Fruit fly (Drosophila melanogaster) whole organism, embryonic: ENCODE measurements around the gene CG13962.

Source experiments
- Abd-B ChIP-seq: fragments of 200-800 bp; sonication (Bioruptor generic); optimal IDR thresholded peaks from 2 replicates; lab custom pipeline; 2018; ENCODE audit warnings: missing biosample characterization, mild to moderate bottlenecking, missing genetic modification characterization, moderate library complexity
- Asciz ChIP-seq: fragments of 200-800 bp; sonication (Bioruptor generic); optimal IDR thresholded peaks from 2 replicates; lab custom pipeline; 2017; ENCODE audit warnings: missing biosample characterization, mild to moderate bottlenecking, missing genetic modification characterization, missing genetic modification reagents
- CG11504 ChIP-seq: fragments of 200-800 bp; sonication (Bioruptor generic); optimal IDR thresholded peaks from 3 replicates; lab custom pipeline; 2019; ENCODE audit warnings: missing biosample characterization, mild to moderate bottlenecking, missing genetic modification characterization, moderate library complexity
- CG12942 ChIP-seq: fragments of 200-800 bp; sonication (Bioruptor generic); optimal IDR thresholded peaks from 3 replicates; lab custom pipeline; 2016; ENCODE audit warnings: missing biosample characterization, missing genetic modification characterization
- CG15601 ChIP-seq: fragments of 200-800 bp; sonication (Bioruptor generic); optimal IDR thresholded peaks from 3 replicates; lab custom pipeline; 2019; ENCODE audit warnings: missing biosample characterization, mild to moderate bottlenecking, missing genetic modification characterization, moderate library complexity
- CG17385 ChIP-seq: fragments of 200-800 bp; sonication (Bioruptor generic); optimal IDR thresholded peaks from 3 replicates; lab custom pipeline; 2018; ENCODE audit warnings: missing biosample characterization, mild to moderate bottlenecking, missing genetic modification characterization
- CG17802 ChIP-seq: fragments of 200-800 bp; sonication (Bioruptor generic); optimal IDR thresholded peaks from 2 replicates; lab custom pipeline; 2018; ENCODE audit warnings: missing biosample characterization, mild to moderate bottlenecking, missing genetic modification characterization, moderate library complexity
- CG18764 ChIP-seq: fragments of 200-800 bp; sonication (Bioruptor generic); optimal IDR thresholded peaks from 3 replicates; lab custom pipeline; 2016; ENCODE audit warnings: missing biosample characterization, missing genetic modification characterization
- CG2116 ChIP-seq: fragments of 200-800 bp; sonication (Bioruptor generic); optimal IDR thresholded peaks from 3 replicates; lab custom pipeline; 2018; ENCODE audit warnings: missing biosample characterization, mild to moderate bottlenecking, missing genetic modification characterization
- CG34376 ChIP-seq: fragments of 200-800 bp; sonication (Bioruptor generic); optimal IDR thresholded peaks from 2 replicates; lab custom pipeline; 2018; ENCODE audit warnings: missing biosample characterization, mild to moderate bottlenecking, missing genetic modification characterization
- CG4404 ChIP-seq: fragments of 200-800 bp; sonication (Bioruptor generic); IDR thresholded peaks from 2 replicates; pipeline ENCODE4 v1.3.6; 2022; ENCODE audit warnings: missing biosample characterization, missing genetic modification characterization
- CG6765 ChIP-seq: fragments of 200-800 bp; sonication (Bioruptor generic); optimal IDR thresholded peaks from 3 replicates; lab custom pipeline; 2017; ENCODE audit warnings: missing biosample characterization, mild to moderate bottlenecking, missing genetic modification characterization
- CG7745 ChIP-seq: fragments of 200-800 bp; sonication (Bioruptor generic); optimal IDR thresholded peaks from 2 replicates; lab custom pipeline; 2018; ENCODE audit warnings: missing biosample characterization, mild to moderate bottlenecking, missing genetic modification characterization, moderate library complexity
- CG9797 ChIP-seq: fragments of 200-800 bp; sonication (Bioruptor generic); optimal IDR thresholded peaks from 3 replicates; lab custom pipeline; 2018; ENCODE audit warnings: missing biosample characterization, mild to moderate bottlenecking, missing genetic modification characterization
- Dad ChIP-seq: fragments of 200-800 bp; sonication (Bioruptor generic); optimal IDR thresholded peaks from 3 replicates; lab custom pipeline; 2016; ENCODE audit warnings: missing biosample characterization, missing genetic modification characterization
- Dfd ChIP-seq, 2 experiments: fragments of >200 bp; optimal IDR thresholded peaks; 2 replicates each; lab custom pipeline; 2017; ENCODE audit warnings: missing biosample characterization in 2 of 2, missing genetic modification characterization in 2 of 2
- Dip2 ChIP-seq: fragments of 200-800 bp; sonication (Bioruptor generic); IDR thresholded peaks from 2 replicates; pipeline ENCODE4 v1.3.6; 2022; ENCODE audit warnings: missing biosample characterization, missing genetic modification characterization
- Doc3 ChIP-seq: fragments of 200-800 bp; sonication (Bioruptor generic); IDR thresholded peaks from 3 replicates; pipeline ENCODE4 v1.3.6; 2022; ENCODE audit warnings: missing biosample characterization, missing genetic modification characterization; ENCODE audit not compliant: partially characterized antibody
- E2f2 ChIP-seq: fragments of 200-800 bp; sonication (Bioruptor generic); IDR thresholded peaks from 2 replicates; pipeline ENCODE4 v1.3.6; 2022; ENCODE audit warnings: missing biosample characterization, missing genetic modification characterization
- Gsc ChIP-seq: fragments of 200-800 bp; sonication (Bioruptor generic); IDR thresholded peaks from 2 replicates; pipeline ENCODE4 v1.3.6; 2022; ENCODE audit warnings: missing biosample characterization, missing genetic modification characterization
- Gug ChIP-seq: fragments of 200-800 bp; sonication (Bioruptor generic); IDR thresholded peaks from 4 replicates; pipeline ENCODE4 v1.3.6; 2022; ENCODE audit warnings: missing biosample characterization, missing genetic modification characterization
- Hr3 ChIP-seq: fragments of 200-800 bp; sonication (Bioruptor generic); optimal IDR thresholded peaks from 3 replicates; lab custom pipeline; 2016; ENCODE audit warnings: missing biosample characterization, missing genetic modification characterization
- Nf-YB ChIP-seq: fragments of 200-800 bp; sonication (Bioruptor generic); optimal IDR thresholded peaks from 3 replicates; lab custom pipeline; 2019; ENCODE audit warnings: missing biosample characterization, mild to moderate bottlenecking, missing genetic modification characterization, moderate library complexity
- Opbp ChIP-seq: fragments of 200-800 bp; sonication (Bioruptor generic); IDR thresholded peaks from 3 replicates; pipeline ENCODE4 v1.3.6; 2022; ENCODE audit warnings: missing biosample characterization, missing genetic modification characterization; ENCODE audit not compliant: partially characterized antibody
- Ptx1 ChIP-seq: fragments of 200-800 bp; sonication (Bioruptor generic); IDR thresholded peaks from 2 replicates; pipeline ENCODE4 v1.3.6; 2022; ENCODE audit warnings: missing biosample characterization, missing genetic modification characterization
- Spps ChIP-seq: fragments of 200-800 bp; sonication (Bioruptor generic); optimal IDR thresholded peaks from 2 replicates; lab custom pipeline; 2018; ENCODE audit warnings: missing biosample characterization, mild to moderate bottlenecking, missing genetic modification characterization
- bsh ChIP-seq, 2 experiments: fragments of 200-800 bp; sonication (Bioruptor generic); optimal IDR thresholded peaks; 2 replicates each; lab custom pipeline; 2017 to 2018; ENCODE audit warnings: mild to moderate bottlenecking in 2 of 2, missing biosample characterization in 2 of 2, missing genetic modification characterization in 2 of 2, moderate library complexity in 1 of 2
- caup ChIP-seq: fragments of 200-800 bp; sonication (Bioruptor generic); optimal IDR thresholded peaks from 3 replicates; lab custom pipeline; 2017; ENCODE audit warnings: missing biosample characterization, mild to moderate bottlenecking, missing genetic modification characterization, moderate library complexity; ENCODE audit not compliant: severe bottlenecking
- crol ChIP-seq: fragments of 200-800 bp; sonication (Bioruptor generic); IDR thresholded peaks from 2 replicates; pipeline ENCODE4 v1.3.6; 2022; ENCODE audit warnings: missing biosample characterization, missing genetic modification characterization
- danr ChIP-seq: fragments of 200-800 bp; sonication (Bioruptor generic); IDR thresholded peaks from 2 replicates; pipeline ENCODE4 v1.3.6; 2022; ENCODE audit warnings: missing biosample characterization, missing genetic modification characterization
- disco-r ChIP-seq: fragments of 200-800 bp; sonication (Bioruptor generic); optimal IDR thresholded peaks from 2 replicates; lab custom pipeline; 2016; ENCODE audit warnings: missing biosample characterization, missing genetic modification characterization
- dmrt99B ChIP-seq: fragments of 200-800 bp; sonication (Bioruptor generic); optimal IDR thresholded peaks from 2 replicates; lab custom pipeline; 2018; ENCODE audit warnings: missing biosample characterization, mild to moderate bottlenecking, missing genetic modification characterization, moderate library complexity
- exex ChIP-seq: fragments of 200-800 bp; sonication (Bioruptor generic); optimal IDR thresholded peaks from 4 replicates; lab custom pipeline; 2018; ENCODE audit warnings: missing biosample characterization, mild to moderate bottlenecking, missing genetic modification characterization, moderate library complexity
- ftz-f1 ChIP-seq: fragments of 200-800 bp; sonication (Bioruptor generic); optimal IDR thresholded peaks from 2 replicates; lab custom pipeline; 2016; ENCODE audit warnings: missing biosample characterization, missing genetic modification characterization
- jigr1 ChIP-seq: fragments of 200-800 bp; sonication (Bioruptor generic); IDR thresholded peaks from 3 replicates; pipeline ENCODE4 v1.3.6; 2022; ENCODE audit warnings: missing biosample characterization, missing genetic modification characterization
- knrl ChIP-seq: fragments of 200-800 bp; sonication (Bioruptor generic); IDR thresholded peaks from 3 replicates; pipeline ENCODE4 v1.3.6; 2022; ENCODE audit warnings: missing biosample characterization, missing genetic modification characterization; ENCODE audit not compliant: partially characterized antibody
- pum ChIP-seq: fragments of 200-800 bp; sonication (Bioruptor generic); optimal IDR thresholded peaks from 2 replicates; lab custom pipeline; 2016; ENCODE audit warnings: missing biosample characterization, missing genetic modification characterization
- run ChIP-seq: fragments of 200-800 bp; sonication (Bioruptor generic); optimal IDR thresholded peaks from 3 replicates; lab custom pipeline; 2018; ENCODE audit warnings: missing biosample characterization, mild to moderate bottlenecking, missing genetic modification characterization
- sd ChIP-seq: fragments of 200-800 bp; sonication (Bioruptor generic); optimal IDR thresholded peaks from 3 replicates; lab custom pipeline; 2018; ENCODE audit warnings: missing biosample characterization, mild to moderate bottlenecking, missing genetic modification characterization, moderate library complexity
- sisA ChIP-seq: fragments of 200-800 bp; sonication (Bioruptor generic); IDR thresholded peaks from 2 replicates; pipeline ENCODE4 v1.3.6; 2022; ENCODE audit warnings: missing biosample characterization, missing genetic modification characterization
- sqz ChIP-seq: fragments of 200-800 bp; sonication (Bioruptor generic); optimal IDR thresholded peaks from 3 replicates; lab custom pipeline; 2018; ENCODE audit warnings: missing biosample characterization, mild to moderate bottlenecking, missing genetic modification characterization
- stwl ChIP-seq: fragments of 200-800 bp; sonication (Bioruptor generic); optimal IDR thresholded peaks from 3 replicates; lab custom pipeline; 2018; ENCODE audit warnings: missing biosample characterization, mild to moderate bottlenecking, missing genetic modification characterization, moderate library complexity
- trh ChIP-seq: fragments of 200-800 bp; sonication (Bioruptor generic); optimal IDR thresholded peaks from 2 replicates; lab custom pipeline; 2016; ENCODE audit warnings: missing biosample characterization, missing genetic modification characterization
- twi ChIP-seq: fragments of 200-800 bp; optimal IDR thresholded peaks from 2 replicates; lab custom pipeline; 2019; ENCODE audit warnings: missing biosample characterization, mild to moderate bottlenecking, missing genetic modification characterization, moderate library complexity
- unpg ChIP-seq: fragments of 200-800 bp; sonication (Bioruptor generic); optimal IDR thresholded peaks from 3 replicates; lab custom pipeline; 2018; ENCODE audit warnings: missing biosample characterization, mild to moderate bottlenecking, missing genetic modification characterization, moderate library complexity
- wor ChIP-seq: fragments of 200-800 bp; sonication (Bioruptor generic); IDR thresholded peaks from 2 replicates; pipeline ENCODE4 v1.3.6; 2022; ENCODE audit warnings: missing biosample characterization, missing genetic modification characterization

The CG13962 gene

dm6 chr2L:19847542-19847941, 33.2 kb upstream of the CG13962 start:
- TF ChIP-seq CG17802 (tag; lab: Kevin White, UChicago) (no peak), CG34376 (no peak), Dip2 (no peak), caup (no peak), CG18764 (no peak), bsh (GFP tag; optimal IDR thresholded peaks at IDR 0.05; lab: Kevin White, UChicago) (peak in 1 of 2 experiments; percentile 13), wor (GFP tag; lab: Robert Waterston, UW) (no peak), trh (GFP tag; lab: Kevin White, UChicago) (no peak), run (tag; lab: Kevin White, UChicago) (no peak), unpg (GFP tag; lab: Kevin White, UChicago) (no peak), CG4404 (GFP tag; lab: Robert Waterston, UW) (no peak), disco-r (no peak), CG2116 (GFP tag; lab: Kevin White, UChicago) (no peak), sd (tag; lab: Kevin White, UChicago) (peak; percentile 66), jigr1 (GFP tag; lab: Robert Waterston, UW) (no peak), CG17385 (GFP tag; lab: Kevin White, UChicago) (no peak), Gsc (GFP tag; lab: Robert Waterston, UW) (no peak), pum (GFP tag; lab: Kevin White, UChicago) (no peak), CG9797 (no peak), Hr3 (GFP tag; lab: Kevin White, UChicago) (no peak), Doc3 (GFP tag; lab: Robert Waterston, UW) (no peak), twi (tag; lab: Kevin White, UChicago) (no peak), Ptx1 (no peak), E2f2 (GFP tag; lab: Robert Waterston, UW) (no peak), sisA (GFP tag; lab: Robert Waterston, UW) (no peak), CG12942 (GFP tag; lab: Kevin White, UChicago) (no peak), crol (GFP tag; lab: Robert Waterston, UW) (peak; percentile 64), Dad (GFP tag; lab: Kevin White, UChicago) (no peak), Asciz (no peak), Nf-YB (GFP tag; lab: Kevin White, UChicago) (no peak), knrl (GFP tag; lab: Robert Waterston, UW) (0 out of 3 replicates have a peak, but pooled peaks have one; percentile 14), CG6765 (GFP tag; lab: Kevin White, UChicago) (no peak), sqz (GFP tag; lab: Kevin White, UChicago) (no peak), CG15601 (tag; lab: Kevin White, UChicago) (peak; percentile 24), ftz-f1 (GFP tag; lab: Kevin White, UChicago) (no peak), danr (GFP tag; lab: Robert Waterston, UW) (no peak), Dfd (GFP tag; optimal IDR thresholded peaks at IDR 0.05; lab: Kevin White, UChicago) (no peak), Gug (GFP tag; lab: Robert Waterston, UW) (no peak), exex (tag; lab: Kevin White, UChicago) (no peak), Spps (tag; lab: Kevin White, UChicago) (no peak), CG11504 (tag; lab: Kevin White, UChicago) (peak; percentile 21), CG7745 (tag; lab: Kevin White, UChicago) (peak; percentile 64), Opbp (GFP tag; lab: Robert Waterston, UW) (no peak), stwl (tag; lab: Kevin White, UChicago) (no peak), dmrt99B (tag; lab: Kevin White, UChicago) (peak; percentile 8), Abd-B (GFP tag; lab: Kevin White, UChicago) (no peak)
- TF ChIP-seq, all 482 proteins: peak for 8
